Worm (Caenorhabditis elegans) whole organism, early embryonic: ENCODE data around the gene C25F9.10.

Source experiments
- B0310.2 ChIP-seq: sonication (generic microtip); optimal IDR thresholded peaks from 2 replicates; lab custom pipeline; 2016; ENCODE audit warnings: mild to moderate bottlenecking, missing genetic modification characterization, missing compliant biosample characterization
- F13C5.2 ChIP-seq: sonication (generic microtip); optimal IDR thresholded peaks from 2 replicates; lab custom pipeline; 2017; ENCODE audit warnings: mild to moderate bottlenecking, missing genetic modification characterization, inconsistent platforms, missing compliant biosample characterization
- aly-1 ChIP-seq: sonication (generic microtip); optimal IDR thresholded peaks from 2 replicates; lab custom pipeline; 2016; ENCODE audit warnings: missing genetic modification characterization, missing compliant biosample characterization
- ama-1 ChIP-seq: fragments of 150-350 bp; optimal IDR thresholded peaks from 2 replicates; lab custom pipeline; 2014
- ceh-13 ChIP-seq: fragments of 200-800 bp; sonication (Bioruptor generic); optimal IDR thresholded peaks from 2 replicates; lab custom pipeline; 2018; ENCODE audit warnings: mild to moderate bottlenecking, missing genetic modification characterization, missing compliant biosample characterization
- flt-1 ChIP-seq: fragments of 200-800 bp; sonication (Bioruptor generic); IDR thresholded peaks from 2 replicates; pipeline ENCODE4 v1.3.6; 2022; ENCODE audit warnings: missing genetic modification characterization, missing compliant biosample characterization
- hmbx-1 ChIP-seq: sonication (generic microtip); optimal IDR thresholded peaks from 2 replicates; lab custom pipeline; 2016; ENCODE audit warnings: mild to moderate bottlenecking, missing genetic modification characterization, missing compliant biosample characterization
- hmg-4 ChIP-seq: fragments of 200-800 bp; sonication (Bioruptor generic); optimal IDR thresholded peaks from 2 replicates; lab custom pipeline; 2018; ENCODE audit warnings: mild to moderate bottlenecking, missing genetic modification characterization, missing compliant biosample characterization
- hnd-1 ChIP-seq: sonication (generic microtip); optimal IDR thresholded peaks from 2 replicates; lab custom pipeline; 2016; ENCODE audit warnings: missing genetic modification characterization, missing compliant biosample characterization
- scrt-1 ChIP-seq: fragments of 200-800 bp; sonication (Bioruptor generic); IDR thresholded peaks from 2 replicates; pipeline ENCODE4 v1.3.6; 2022; ENCODE audit warnings: missing genetic modification characterization, missing compliant biosample characterization
- sea-1 ChIP-seq: fragments of 200-800 bp; sonication (Bioruptor generic); conservative IDR thresholded peaks from 2 replicates; pipeline ENCODE4 v1.3.6; 2022; ENCODE audit warnings: missing genetic modification characterization, missing compliant biosample characterization
- tbx-11 ChIP-seq: fragments of 200-800 bp; sonication (Bioruptor generic); IDR thresholded peaks from 2 replicates; pipeline ENCODE4 v1.3.6; 2022; ENCODE audit warnings: missing genetic modification characterization, missing compliant biosample characterization
- tbx-37 ChIP-seq: fragments of 200-800 bp; sonication (Bioruptor generic); conservative IDR thresholded peaks from 2 replicates; pipeline ENCODE4 v1.3.6; 2022; ENCODE audit warnings: missing genetic modification reagents, missing genetic modification characterization, missing compliant biosample characterization

DNA sequence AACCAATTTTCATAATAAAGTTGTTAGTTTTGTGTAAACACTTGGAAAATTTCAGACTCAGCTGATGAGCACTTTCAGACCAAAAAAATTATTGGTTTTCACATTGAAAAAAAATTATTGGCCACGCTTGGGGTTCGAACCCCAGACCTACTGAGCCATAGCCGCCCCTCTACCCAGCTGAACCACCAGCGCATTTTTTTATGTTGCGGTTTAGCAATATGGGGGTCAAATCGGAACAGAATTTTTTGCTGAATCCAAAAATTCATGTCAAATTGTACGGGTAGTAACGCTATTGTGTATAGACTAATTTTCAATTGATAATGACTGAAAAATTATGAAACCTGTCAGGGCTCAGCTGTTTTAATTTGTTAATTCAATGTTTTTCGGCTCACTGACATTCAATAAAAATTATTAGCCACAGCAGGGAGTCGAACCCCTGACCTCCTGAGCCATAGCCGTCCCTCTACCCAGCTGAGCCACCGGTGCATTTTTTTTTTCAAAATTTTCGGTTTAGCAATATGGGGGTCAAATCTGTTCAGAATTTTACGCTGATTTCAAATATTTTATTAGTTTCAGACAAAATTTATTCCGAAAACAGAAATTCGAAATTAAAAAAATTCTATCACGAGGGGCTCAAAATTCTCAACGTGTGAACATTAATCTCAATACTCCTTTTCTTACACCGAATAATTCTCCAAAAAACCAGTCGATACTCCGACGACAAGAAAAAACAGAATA, 8.8 kb upstream of the C25F9.10 start:
- TF ChIP-seq ama-1 (lab: Kevin White, UChicago) (no peak), ceh-13 (GFP tag; lab: Kevin White, UChicago) (no peak), B0310.2 (tag; lab: Kevin White, UChicago) (no peak), sea-1 (no peak), F13C5.2 (tag; lab: Kevin White, UChicago) (no peak), scrt-1 (GFP tag; lab: Robert Waterston, UW) (no peak), aly-1 (no peak), tbx-11 (no peak), tbx-37 (GFP tag; lab: Robert Waterston, UW) (no peak), flt-1 (no peak), hmg-4 (no peak), hnd-1 (no peak), hmbx-1 (no peak)
